Fruit fly (Drosophila melanogaster) whole organism, adult: ENCODE measurements around the gene 7B2.

ENCODE experiments used
- CG11617 ChIP-seq: fragments of 200-800 bp; sonication (Bioruptor generic); optimal IDR thresholded peaks from 2 replicates; lab custom pipeline; 2017; ENCODE audit warnings: mild to moderate bottlenecking, missing biosample characterization, missing genetic modification reagents, missing genetic modification characterization
- CG14711 ChIP-seq: fragments of 200-800 bp; sonication (Bioruptor generic); optimal IDR thresholded peaks from 2 replicates; lab custom pipeline; 2018; ENCODE audit warnings: missing biosample characterization, mild to moderate bottlenecking, missing genetic modification characterization, moderate library complexity
- CG33017 ChIP-seq: fragments of 200-800 bp; sonication (Bioruptor generic); optimal IDR thresholded peaks from 2 replicates; lab custom pipeline; 2018; ENCODE audit warnings: missing biosample characterization, mild to moderate bottlenecking, missing genetic modification characterization, moderate library complexity
- CG5204 ChIP-seq: fragments of 200-800 bp; sonication (Bioruptor generic); optimal IDR thresholded peaks from 2 replicates; lab custom pipeline; 2016; ENCODE audit warnings: missing biosample characterization, missing genetic modification characterization
- CG7045 ChIP-seq: fragments of 200-800 bp; sonication (Bioruptor generic); optimal IDR thresholded peaks from 2 replicates; lab custom pipeline; 2017; ENCODE audit warnings: missing biosample characterization, mild to moderate bottlenecking, missing genetic modification characterization
- Crg-1 ChIP-seq: fragments of 200-800 bp; sonication (Bioruptor generic); optimal IDR thresholded peaks from 2 replicates; lab custom pipeline; 2016; ENCODE audit warnings: missing biosample characterization, missing genetic modification characterization
- Hr96 ChIP-seq: fragments of 200-800 bp; sonication (Bioruptor generic); optimal IDR thresholded peaks from 2 replicates; lab custom pipeline; 2016; ENCODE audit warnings: missing biosample characterization, missing genetic modification characterization
- Mnt ChIP-seq: fragments of 200-800 bp; sonication (Bioruptor generic); optimal IDR thresholded peaks from 2 replicates; lab custom pipeline; 2016; ENCODE audit warnings: missing biosample characterization, mild to moderate bottlenecking, missing genetic modification characterization
- cnc ChIP-seq, 2 experiments: fragments of >200 bp; optimal IDR thresholded peaks; 2 replicates each; lab custom pipeline; 2017
- kay ChIP-seq: fragments of 200-800 bp; sonication (Bioruptor generic); peaks from one replicate; lab custom pipeline; 2016; ENCODE audit warnings: missing biosample characterization, missing genetic modification characterization, borderline replicate concordance
- tj ChIP-seq: fragments of 200-800 bp; sonication (Bioruptor generic); optimal IDR thresholded peaks from 3 replicates; lab custom pipeline; 2017; ENCODE audit warnings: missing biosample characterization, mild to moderate bottlenecking, missing genetic modification characterization, moderate library complexity

- no peak for TF ChIP-seq Mnt (GFP tag; lab: Kevin White, UChicago)
- no peak for TF ChIP-seq CG5204 (GFP tag; lab: Kevin White, UChicago)
- no peak for TF ChIP-seq CG14711 (tag; lab: Kevin White, UChicago)
- no peak for TF ChIP-seq CG11617
- TF ChIP-seq Hr96 (GFP tag; lab: Kevin White, UChicago), result no peak
- TF ChIP-seq CG7045, result no peak
- TF ChIP-seq CG33017, result no peak
- TF ChIP-seq Crg-1, result no peak
- TF ChIP-seq kay, result no peak
- TF ChIP-seq cnc (optimal IDR thresholded peaks at IDR 0.05; lab: Kevin White, UChicago), result no peak
- TF ChIP-seq tj (GFP tag; lab: Kevin White, UChicago), result no peak
Measured at dm6 chr3R:5420454-5420853, 43.9 kb downstream of the 7B2 start.
